Fruit fly (Drosophila melanogaster) whole organism, wandering third instar larva: ENCODE data around the gene Cp190.
A peak's percentile ranks its signal among the peaks of the same experiment; 100 is the strongest.

Source experiments
- Abd-B ChIP-seq: fragments of >200 bp; optimal IDR thresholded peaks from 2 replicates; lab custom pipeline; 2017; ENCODE audit warnings: missing biosample characterization, missing genetic modification characterization
- CG32264 ChIP-seq: fragments of 200-800 bp; sonication (Bioruptor generic); optimal IDR thresholded peaks from 2 replicates; lab custom pipeline; 2016; ENCODE audit warnings: missing biosample characterization, missing genetic modification characterization
- CrebA ChIP-seq: fragments of 200-800 bp; sonication (Bioruptor generic); optimal IDR thresholded peaks from 2 replicates; lab custom pipeline; 2016; ENCODE audit warnings: missing biosample characterization, mild to moderate bottlenecking, missing genetic modification characterization, borderline replicate concordance
- Dfd ChIP-seq: fragments of >200 bp; optimal IDR thresholded peaks from 2 replicates; lab custom pipeline; 2017; ENCODE audit warnings: missing biosample characterization, missing genetic modification characterization
- Dif ChIP-seq: fragments of 200-275, 200-300 bp; sonication (Bioruptor generic); optimal IDR thresholded peaks from 2 replicates; lab custom pipeline; 2018; ENCODE audit warnings: missing biosample characterization, missing genetic modification characterization; ENCODE audit not compliant: partially characterized antibody
- GATAd ChIP-seq: sonication (Bioruptor generic); optimal IDR thresholded peaks from 2 replicates; lab custom pipeline; 2016; ENCODE audit warnings: missing biosample characterization, missing genetic modification characterization
- HLH106 ChIP-seq: fragments of 200-800 bp; optimal IDR thresholded peaks from 3 replicates; lab custom pipeline; 2019; ENCODE audit warnings: missing biosample characterization, mild to moderate bottlenecking, missing genetic modification characterization, moderate library complexity
- Hnf4 ChIP-seq: fragments of 200-800 bp; sonication (Bioruptor generic); optimal IDR thresholded peaks from 2 replicates; lab custom pipeline; 2016; ENCODE audit warnings: missing biosample characterization, mild to moderate bottlenecking, missing genetic modification characterization
- Hr78 ChIP-seq: fragments of >200 bp; optimal IDR thresholded peaks from 2 replicates; lab custom pipeline; 2017; ENCODE audit warnings: missing biosample characterization, missing genetic modification characterization
- Hr83 ChIP-seq: fragments of 200-300 bp; sonication (Bioruptor generic); optimal IDR thresholded peaks from 2 replicates; lab custom pipeline; 2016; ENCODE audit warnings: missing biosample characterization, mild to moderate bottlenecking, missing genetic modification characterization, moderate library complexity; ENCODE audit not compliant: poor library complexity, severe bottlenecking
- Jra ChIP-seq: sonication (Bioruptor generic); optimal IDR thresholded peaks from 2 replicates; lab custom pipeline; 2016; ENCODE audit warnings: missing biosample characterization, missing genetic modification characterization
- Mio ChIP-seq: sonication (Bioruptor generic); optimal IDR thresholded peaks from 2 replicates; lab custom pipeline; 2016; ENCODE audit warnings: missing biosample characterization, missing genetic modification characterization
- Myc ChIP-seq: fragments of >200 bp; optimal IDR thresholded peaks from 2 replicates; lab custom pipeline; 2017
- N ChIP-seq: fragments of >200 bp; optimal IDR thresholded peaks from 2 replicates; lab custom pipeline; 2018; ENCODE audit warnings: missing biosample characterization, missing external identifiers, missing genetic modification characterization
- OdsH ChIP-seq: fragments of 200-800 bp; sonication (Bioruptor generic); optimal IDR thresholded peaks from 2 replicates; lab custom pipeline; 2016; ENCODE audit warnings: missing biosample characterization, mild to moderate bottlenecking, missing genetic modification characterization
- Rel ChIP-seq, 2 experiments: fragments of 200-800 bp; sonication (Bioruptor generic) in 1 of 2; optimal IDR thresholded peaks; 2 replicates in 1 of 2; 3 replicates in 1 of 2; lab custom pipeline; 2016 to 2019; ENCODE audit warnings: mild to moderate bottlenecking in 2 of 2, missing biosample characterization in 2 of 2, missing genetic modification characterization in 2 of 2, moderate library complexity in 1 of 2
- Sp1 ChIP-seq: fragments of 200-800 bp; sonication (Bioruptor generic); optimal IDR thresholded peaks from 3 replicates; lab custom pipeline; 2019; ENCODE audit warnings: missing biosample characterization, mild to moderate bottlenecking, missing genetic modification characterization, moderate library complexity
- Vsx2 ChIP-seq: fragments of 200-300, 225-300 bp; sonication (Bioruptor generic); optimal IDR thresholded peaks from 2 replicates; lab custom pipeline; 2018; ENCODE audit warnings: missing biosample characterization, missing genetic modification characterization; ENCODE audit not compliant: partially characterized antibody
- br ChIP-seq: fragments of 200-800 bp; sonication (Bioruptor generic); optimal IDR thresholded peaks from 2 replicates; lab custom pipeline; 2016; ENCODE audit warnings: missing biosample characterization, missing genetic modification characterization
- brk ChIP-seq: fragments of 200-800 bp; sonication (Bioruptor generic); optimal IDR thresholded peaks from 2 replicates; lab custom pipeline; 2016; ENCODE audit warnings: missing biosample characterization, mild to moderate bottlenecking, missing genetic modification characterization
- dl ChIP-seq, 2 experiments: fragments of 175-275, 200-275 bp in 1 of 2; fragments of 200-275 bp in 1 of 2; sonication (Bioruptor generic); optimal IDR thresholded peaks; lab custom pipeline; 2018; ENCODE audit warnings: mild to moderate bottlenecking in 2 of 2, missing biosample characterization in 2 of 2, missing genetic modification characterization in 2 of 2, moderate library complexity in 2 of 2; ENCODE audit not compliant: partially characterized antibody in 2 of 2, insufficient read depth in 1 of 2
- dmrt93B ChIP-seq: fragments of 200-800 bp; sonication (Bioruptor generic); optimal IDR thresholded peaks from 2 replicates; lab custom pipeline; 2018; ENCODE audit warnings: missing biosample characterization, mild to moderate bottlenecking, missing genetic modification characterization
- dsf ChIP-seq: sonication (Bioruptor generic); optimal IDR thresholded peaks from 2 replicates; lab custom pipeline; 2016; ENCODE audit warnings: missing biosample characterization, missing genetic modification characterization, borderline replicate concordance
- ey ChIP-seq: fragments of 200-800 bp; sonication (Bioruptor generic); optimal IDR thresholded peaks from 2 replicates; lab custom pipeline; 2016; ENCODE audit warnings: missing biosample characterization, missing genetic modification characterization
- foxo ChIP-seq, 2 experiments: fragments of 200-800 bp; sonication (Bioruptor generic); optimal IDR thresholded peaks; 2 replicates in 1 of 2; 3 replicates in 1 of 2; lab custom pipeline; 2016 to 2017; ENCODE audit warnings: missing biosample characterization in 2 of 2, missing genetic modification characterization in 2 of 2
- fru ChIP-seq: fragments of 200-800 bp; sonication (Bioruptor generic); optimal IDR thresholded peaks from 3 replicates; lab custom pipeline; 2016; ENCODE audit warnings: missing biosample characterization, mild to moderate bottlenecking, missing genetic modification characterization
- h ChIP-seq: fragments of 200-800 bp; sonication (Bioruptor generic); optimal IDR thresholded peaks from 3 replicates; lab custom pipeline; 2016; ENCODE audit warnings: missing biosample characterization, mild to moderate bottlenecking, missing genetic modification characterization
- jim ChIP-seq: fragments of 175-275, 200-325 bp; sonication (Bioruptor generic); optimal IDR thresholded peaks from 2 replicates; lab custom pipeline; 2016; ENCODE audit warnings: missing biosample characterization, mild to moderate bottlenecking, missing genetic modification characterization
- pan ChIP-seq: fragments of >200 bp; optimal IDR thresholded peaks from 2 replicates; lab custom pipeline; 2017
- psq ChIP-seq: fragments of 200-800 bp; sonication (Bioruptor generic); optimal IDR thresholded peaks from 3 replicates; lab custom pipeline; 2017; ENCODE audit warnings: missing biosample characterization, mild to moderate bottlenecking, missing genetic modification characterization, moderate library complexity
- rgr ChIP-seq: fragments of 200-800 bp; sonication (Bioruptor generic); optimal IDR thresholded peaks from 3 replicates; lab custom pipeline; 2016; ENCODE audit warnings: missing biosample characterization, mild to moderate bottlenecking, missing genetic modification characterization
- sv ChIP-seq: fragments of 200-800 bp; sonication (Bioruptor generic); optimal IDR thresholded peaks from 3 replicates; lab custom pipeline; 2016; ENCODE audit warnings: missing biosample characterization, missing genetic modification characterization
- tai ChIP-seq: sonication (Bioruptor generic); optimal IDR thresholded peaks from 2 replicates; lab custom pipeline; 2016; ENCODE audit warnings: missing biosample characterization, missing genetic modification characterization
- woc ChIP-seq: sonication (Bioruptor generic); optimal IDR thresholded peaks from 2 replicates; lab custom pipeline; 2016; ENCODE audit warnings: missing biosample characterization, mild to moderate bottlenecking, missing genetic modification characterization

Gene Cp190

dm6 chr3R:15290642-15291118 is 15.6 kb upstream of the Cp190 start, which contains the start of gene CG45218:
TSS of gene CG45218 (minus strand) at chr3R:15290799.
- TF ChIP-seq Hr83 (GFP tag; lab: Kevin White, UChicago) (peak; percentile 78), br (GFP tag; lab: Kevin White, UChicago) (peak; percentile 46), OdsH (GFP tag; lab: Kevin White, UChicago) (peak; percentile 19), psq (no peak), Dif (GFP tag; lab: Kevin White, UChicago) (peak; percentile 68), Jra (GFP tag; lab: Kevin White, UChicago) (peak; percentile 55), Vsx2 (GFP tag; lab: Kevin White, UChicago) (peak; percentile 21), Dfd (GFP tag; lab: Kevin White, UChicago) (no peak), dmrt93B (GFP tag; lab: Kevin White, UChicago) (no peak), HLH106 (no peak), dl (GFP tag; optimal IDR thresholded peaks at IDR 0.05; lab: Kevin White, UChicago; ENCODE audit: insufficient read depth in 1 of 2, partially characterized antibody in 2 of 2) (peak in 1 of 2 experiments; percentile 7), h (GFP tag; lab: Kevin White, UChicago) (peak; percentile 68), woc (GFP tag; lab: Kevin White, UChicago) (no peak), N (peak; percentile 45), foxo (GFP tag; optimal IDR thresholded peaks at IDR 0.05; lab: Kevin White, UChicago) (peak in 1 of 2 experiments; percentile 23)

DNA sequence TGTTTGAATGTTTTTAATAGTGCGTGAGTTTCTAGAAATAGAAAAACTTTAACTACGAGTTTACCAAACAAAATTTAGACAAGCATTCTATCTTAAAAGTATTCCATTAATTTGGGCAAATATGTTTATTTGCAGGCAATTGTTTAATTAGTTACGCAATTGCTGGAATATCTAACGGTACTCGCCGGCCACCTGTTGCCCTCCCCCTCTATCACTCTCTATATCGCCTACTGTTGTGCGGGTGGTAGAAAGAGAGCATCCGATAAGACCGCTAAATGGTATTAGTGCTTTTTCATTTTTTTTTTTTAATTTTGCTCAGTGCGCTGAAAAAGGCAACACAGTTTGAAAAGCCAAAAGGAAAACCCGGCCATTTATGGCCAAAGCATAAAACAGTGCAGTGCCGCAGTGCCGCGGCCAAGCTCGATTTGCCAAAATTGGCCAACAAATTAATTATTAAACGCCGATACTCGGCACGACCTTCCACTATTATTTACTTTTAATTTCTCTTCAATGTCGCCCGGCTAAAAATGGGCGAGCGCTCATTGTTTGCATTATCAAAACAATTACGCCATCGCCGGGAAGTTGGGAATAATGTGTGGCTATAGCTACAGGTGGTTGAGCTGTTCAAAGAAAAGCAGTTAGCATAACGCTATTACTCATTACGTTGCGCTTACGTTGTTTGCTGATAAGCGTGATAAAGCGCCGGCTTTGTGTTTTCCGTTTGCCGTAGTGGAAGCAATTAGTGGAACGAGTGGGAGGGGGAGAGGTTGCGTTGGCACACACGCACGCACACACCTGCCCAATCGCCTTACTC is 15.0 kb upstream of the Cp190 start:
- TF ChIP-seq CrebA, result no peak
- TF ChIP-seq, all 38 proteins: peak for 0

dm6 chr3R:15288802-15289201 is 13.8 kb upstream of the Cp190 start:
- TF ChIP-seq dsf (GFP tag; lab: Kevin White, UChicago) (no peak), Myc (lab: Kevin White, UChicago) (no peak), sv (GFP tag; lab: Kevin White, UChicago) (no peak), N (no peak), HLH106 (no peak), psq (no peak), Jra (GFP tag; lab: Kevin White, UChicago) (no peak), ey (no peak), Rel (GFP tag; optimal IDR thresholded peaks at IDR 0.05; lab: Kevin White, UChicago) (no peak), Rel (tag; optimal IDR thresholded peaks at IDR 0.05; lab: Kevin White, UChicago) (no peak), fru (no peak), Hr83 (GFP tag; lab: Kevin White, UChicago) (no peak), CG32264 (no peak), foxo (GFP tag; optimal IDR thresholded peaks at IDR 0.05; lab: Kevin White, UChicago) (no peak)

dm6 chr3R:15287763-15288162 is 12.7 kb upstream of the Cp190 start:
- TF ChIP-seq Dif (GFP tag; lab: Kevin White, UChicago), result peak; percentile 86
- TF ChIP-seq tai (GFP tag; lab: Kevin White, UChicago), result no peak
- no peak for TF ChIP-seq ey
- peak; percentile 68 to 71 for TF ChIP-seq dl (GFP tag; optimal IDR thresholded peaks at IDR 0.05; lab: Kevin White, UChicago; ENCODE audit: insufficient read depth in 1 of 2, partially characterized antibody in 2 of 2)
- no peak for TF ChIP-seq Rel (GFP tag; optimal IDR thresholded peaks at IDR 0.05; lab: Kevin White, UChicago)
- TF ChIP-seq Rel (tag; optimal IDR thresholded peaks at IDR 0.05; lab: Kevin White, UChicago), result peak; percentile 39
- peak; percentile 76 for TF ChIP-seq Vsx2 (GFP tag; lab: Kevin White, UChicago)
- TF ChIP-seq HLH106, result peak; percentile 30
- TF ChIP-seq Myc (lab: Kevin White, UChicago), result peak; percentile 73
- TF ChIP-seq h (GFP tag; lab: Kevin White, UChicago), result peak; percentile 5
- TF ChIP-seq OdsH (GFP tag; lab: Kevin White, UChicago), result no peak
- no peak for TF ChIP-seq Hnf4
- TF ChIP-seq foxo (GFP tag; optimal IDR thresholded peaks at IDR 0.05; lab: Kevin White, UChicago), result peak in 1 of 2 experiments; percentile 14
- TF ChIP-seq sv (GFP tag; lab: Kevin White, UChicago), result no peak
- TF ChIP-seq rgr, result peak; percentile 36
- TF ChIP-seq brk (GFP tag; lab: Kevin White, UChicago), result no peak
- TF ChIP-seq dsf (GFP tag; lab: Kevin White, UChicago), result no peak
- no peak for TF ChIP-seq fru

dm6 chr3R:15286693-15287041 is 11.6 kb upstream of the Cp190 start:
- TF ChIP-seq Myc (lab: Kevin White, UChicago) (no peak), dl (GFP tag; optimal IDR thresholded peaks at IDR 0.05; lab: Kevin White, UChicago; ENCODE audit: insufficient read depth in 1 of 2, partially characterized antibody in 2 of 2) (peak; percentile 39 to 74), Hr78 (GFP tag; lab: Kevin White, UChicago) (no peak), psq (no peak), Abd-B (GFP tag; lab: Kevin White, UChicago) (no peak), Dif (GFP tag; lab: Kevin White, UChicago) (peak; percentile 68), brk (GFP tag; lab: Kevin White, UChicago) (no peak), Dfd (GFP tag; lab: Kevin White, UChicago) (no peak), pan (no peak), ey (no peak), jim (GFP tag; lab: Kevin White, UChicago) (no peak), CG32264 (no peak), woc (GFP tag; lab: Kevin White, UChicago) (no peak), HLH106 (no peak), Sp1 (no peak), GATAd (GFP tag; lab: Kevin White, UChicago) (no peak), rgr (no peak), OdsH (GFP tag; lab: Kevin White, UChicago) (no peak), Vsx2 (GFP tag; lab: Kevin White, UChicago) (peak; percentile 55), sv (GFP tag; lab: Kevin White, UChicago) (no peak), Mio (no peak), h (GFP tag; lab: Kevin White, UChicago) (peak; percentile 12)
